Fruit fly (Drosophila melanogaster): ENCODE results near the gene Chsy.

The Chsy gene

DNA sequence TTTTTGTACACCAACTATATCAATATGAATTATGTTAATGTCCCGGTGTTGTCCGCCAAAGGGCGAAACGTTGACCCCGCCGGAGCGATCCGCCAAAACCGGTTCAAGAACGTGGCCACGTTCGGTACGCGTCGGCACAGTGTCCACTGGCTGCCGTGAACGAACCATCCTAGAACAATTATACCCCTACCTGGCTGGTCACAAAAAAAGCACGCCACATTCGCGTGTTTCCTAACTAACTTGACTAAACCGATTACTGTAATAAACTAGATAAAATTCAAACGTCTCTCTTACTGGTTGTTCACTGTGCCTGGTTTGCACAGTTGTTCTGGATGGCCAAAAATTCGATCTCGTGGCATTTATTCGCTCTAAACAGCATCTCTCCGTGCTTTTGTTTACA is 13.8 kb downstream of the Chsy start (continued):
- TF ChIP-seq knrl (GFP tag; IDR thresholded peaks at IDR 0.05; ENCODE audit: partially characterized antibody), result no peak
- peak; percentile 86 for TF ChIP-seq sug (tag; optimal IDR thresholded peaks at IDR 0.05)
- peak; percentile 65 for TF ChIP-seq Deaf1 (tag; optimal IDR thresholded peaks at IDR 0.05)
- peak; percentile 77 for TF ChIP-seq NK7.1 (GFP tag; optimal IDR thresholded peaks at IDR 0.05)
- TF ChIP-seq CG8765 (GFP tag; IDR thresholded peaks at IDR 0.05), result peak; percentile 89
- peak; percentile 92 for TF ChIP-seq ara (GFP tag; IDR thresholded peaks at IDR 0.05)
- TF ChIP-seq CG7987 (GFP tag; optimal IDR thresholded peaks at IDR 0.05), result peak; percentile 82
- peak; percentile 79 for TF ChIP-seq fd64A (GFP tag; optimal IDR thresholded peaks at IDR 0.05)
- peak; percentile 54; the same call in 1 of the 3 replicates for TF ChIP-seq z (GFP tag; IDR thresholded peaks at IDR 0.05)
- peak; percentile 94 for TF ChIP-seq CG1603 (tag; optimal IDR thresholded peaks at IDR 0.05)
- TF ChIP-seq Bteb2 (GFP tag; optimal IDR thresholded peaks at IDR 0.05), result peak; percentile 90
- TF ChIP-seq CG17186 (GFP tag; optimal IDR thresholded peaks at IDR 0.05), result peak; percentile 52
- TF ChIP-seq gsb-n (tag; optimal IDR thresholded peaks at IDR 0.05), result no peak
- TF ChIP-seq CG16813 (GFP tag; IDR thresholded peaks at IDR 0.05; ENCODE audit: partially characterized antibody), result no peak
- no peak for TF ChIP-seq Doc3 (GFP tag; IDR thresholded peaks at IDR 0.05; ENCODE audit: partially characterized antibody)
- peak; percentile 89 for TF ChIP-seq CG11085 (GFP tag; IDR thresholded peaks at IDR 0.05)
- TF ChIP-seq Eip74EF (GFP tag; optimal IDR thresholded peaks at IDR 0.05), result peak in 1 of 2 experiments; percentile 77
- peak; percentile 57 for TF ChIP-seq CG8359 (GFP tag; optimal IDR thresholded peaks at IDR 0.05; ENCODE audit: borderline replicate concordance)
- no peak for TF ChIP-seq eve (GFP tag; optimal IDR thresholded peaks at IDR 0.05)
- no peak for TF ChIP-seq Hey (tag; optimal IDR thresholded peaks at IDR 0.05)
- peak; percentile 87 for TF ChIP-seq CG4424 (GFP tag; optimal IDR thresholded peaks at IDR 0.05)
- TF ChIP-seq psq (GFP tag; optimal IDR thresholded peaks at IDR 0.05), result peak; percentile 28
- TF ChIP-seq CG10543 (GFP tag; optimal IDR thresholded peaks at IDR 0.05), result peak; percentile 88
- TF ChIP-seq CG10209 (GFP tag; optimal IDR thresholded peaks at IDR 0.05), result peak; percentile 91
- peak; percentile 73 for TF ChIP-seq CG3163 (GFP tag; optimal IDR thresholded peaks at IDR 0.05)
- peak; percentile 89 for TF ChIP-seq tgo (GFP tag; IDR thresholded peaks at IDR 0.05)
- TF ChIP-seq tio (GFP tag; optimal IDR thresholded peaks at IDR 0.05), result no peak
- TF ChIP-seq al (GFP tag; IDR thresholded peaks at IDR 0.05), result peak; percentile 93
- peak; percentile 73 for TF ChIP-seq ftz-f1 (GFP tag; optimal IDR thresholded peaks at IDR 0.05)
- peak; percentile 87 for TF ChIP-seq Rx (GFP tag; IDR thresholded peaks at IDR 0.05)
- TF ChIP-seq mam (GFP tag; optimal IDR thresholded peaks at IDR 0.05), result peak; percentile 95
- TF ChIP-seq CG10147 (GFP tag; optimal IDR thresholded peaks at IDR 0.05), result peak; percentile 88
- peak; percentile 69 for TF ChIP-seq CG17612 (GFP tag; IDR thresholded peaks at IDR 0.05)
- no peak for TF ChIP-seq zf30C (GFP tag; optimal IDR thresholded peaks at IDR 0.05)
- peak; percentile 93 to 96 for TF ChIP-seq dpn (GFP tag; optimal IDR thresholded peaks at IDR 0.05)
- no peak for TF ChIP-seq CG6791 (GFP tag; IDR thresholded peaks at IDR 0.05; ENCODE audit: partially characterized antibody)
- TF ChIP-seq CG42726 (GFP tag; IDR thresholded peaks at IDR 0.05; ENCODE audit: partially characterized antibody), result no peak
- TF ChIP-seq CG8944 (GFP tag; optimal IDR thresholded peaks at IDR 0.05), result peak; percentile 89
- TF ChIP-seq aop (GFP tag; IDR thresholded peaks at IDR 0.05), result peak; percentile 80; the same call in 1 of the 2 replicates
- TF ChIP-seq tap (tag; optimal IDR thresholded peaks at IDR 0.05), result peak; percentile 82
- peak; percentile 82 for TF ChIP-seq D19B (GFP tag; optimal IDR thresholded peaks at IDR 0.05)
- peak; percentile 86 for TF ChIP-seq CG8089 (GFP tag; optimal IDR thresholded peaks at IDR 0.05)
- TF ChIP-seq corto (GFP tag; optimal IDR thresholded peaks at IDR 0.05), result peak; percentile 89
- TF ChIP-seq CG18476 (GFP tag; optimal IDR thresholded peaks at IDR 0.05), result peak; percentile 81
- TF ChIP-seq HLHmδ (GFP tag; optimal IDR thresholded peaks at IDR 0.05), result peak; percentile 24
- no peak for TF ChIP-seq chinmo (GFP tag; IDR thresholded peaks at IDR 0.05; ENCODE audit: partially characterized antibody)
- TF ChIP-seq NC2α (GFP tag; optimal IDR thresholded peaks at IDR 0.05), result peak; percentile 84
- no peak for TF ChIP-seq prd (optimal IDR thresholded peaks at IDR 0.05)
- peak; percentile 96 for TF ChIP-seq prd (GFP tag; IDR thresholded peaks at IDR 0.05)
- TF ChIP-seq E2f1 (GFP tag; IDR thresholded peaks at IDR 0.05), result peak; percentile 87

Measured in whole organism, embryonic.